Worm (Caenorhabditis elegans): ENCODE data around the gene rpl-22.

Gene rpl-22

DNA sequence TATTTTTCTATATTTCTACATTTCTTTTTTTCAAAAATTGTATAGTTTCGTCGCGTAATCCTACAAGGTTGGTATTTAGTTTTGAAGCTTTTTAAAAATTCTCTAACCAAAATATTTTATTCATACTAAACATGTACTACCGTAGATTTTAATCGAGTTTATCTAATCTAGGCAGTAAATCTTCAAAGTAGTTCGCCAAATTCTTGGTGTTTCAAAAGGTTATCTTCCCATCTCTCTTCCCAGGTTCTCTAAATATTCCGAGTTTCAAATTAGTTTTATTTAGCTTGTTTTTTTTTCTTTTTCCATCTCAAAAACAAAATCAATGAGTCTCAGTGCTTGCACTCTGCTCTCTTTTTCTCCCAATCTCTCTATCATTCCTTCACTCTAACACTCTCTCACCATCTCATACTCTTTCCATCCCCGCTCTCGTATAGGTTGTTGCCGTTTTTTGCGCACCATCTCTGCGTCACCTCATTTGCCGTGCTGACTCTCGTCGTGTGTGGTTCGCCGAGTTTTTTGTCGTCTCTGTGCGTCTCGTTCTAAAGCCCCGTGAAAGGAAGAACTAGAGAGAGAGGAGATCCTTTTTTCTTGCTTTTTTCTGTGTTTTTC lies 38.3 kb upstream of the rpl-22 start (continued):
- TF ChIP-seq dve-1 (tag; optimal IDR thresholded peaks at IDR 0.05; ENCODE audit: insufficient read depth) (peak; percentile 78), ceh-32 (tag; optimal IDR thresholded peaks at IDR 0.05; ENCODE audit: poor library complexity) (no peak), ZK546.5 (tag; optimal IDR thresholded peaks at IDR 0.05) (peak in 1 of 2 experiments; percentile 20), zip-11 (GFP tag; IDR thresholded peaks at IDR 0.05) (no peak), nhr-76 (tag; optimal IDR thresholded peaks at IDR 0.05) (no peak), spr-3 (GFP tag; optimal IDR thresholded peaks at IDR 0.05) (no peak), ztf-11 (tag; optimal IDR thresholded peaks at IDR 0.05) (no peak), hlh-30 (tag; optimal IDR thresholded peaks at IDR 0.05; ENCODE audit: insufficient read depth) (peak; percentile 77), daf-16 (GFP tag; optimal IDR thresholded peaks at IDR 0.05) (peak; percentile 11 to 19), daf-16 (tag; optimal IDR thresholded peaks at IDR 0.05) (peak; percentile 74), ceh-20 (GFP tag; IDR thresholded peaks at IDR 0.05) (peak; percentile 44), daf-12 (tag; optimal IDR thresholded peaks at IDR 0.05) (no peak), mdt-29 (GFP tag; IDR thresholded peaks at IDR 0.05) (no peak), daf-8 (GFP tag; IDR thresholded peaks at IDR 0.05) (no peak), daf-19 (GFP tag; conservative IDR thresholded peaks at IDR 0.05) (no peak), dmd-8 (GFP tag; IDR thresholded peaks at IDR 0.05) (no peak), unc-130 (GFP tag; optimal IDR thresholded peaks at IDR 0.05) (no peak), nhr-48 (tag; optimal IDR thresholded peaks at IDR 0.05) (peak; percentile 32), php-3 (GFP tag; IDR thresholded peaks at IDR 0.05) (0 out of 2 replicates have a peak, but pooled peaks have one; percentile 16), zip-2 (tag; optimal IDR thresholded peaks at IDR 0.05) (no peak), dmd-6 (GFP tag; IDR thresholded peaks at IDR 0.05) (peak; percentile 59; the same call in 1 of the 2 replicates), ama-1 (optimal IDR thresholded peaks at IDR 0.05) (no peak), lin-29 (GFP tag; IDR thresholded peaks at IDR 0.05) (no peak), jun-1 (tag; optimal IDR thresholded peaks at IDR 0.05) (no peak), ces-1 (GFP tag; optimal IDR thresholded peaks at IDR 0.05) (peak; percentile 33), mes-2 (tag; optimal IDR thresholded peaks at IDR 0.05; ENCODE audit: poor library complexity, severe bottlenecking) (peak; percentile 69), tra-1 (GFP tag; IDR thresholded peaks at IDR 0.05) (0 out of 2 replicates have a peak, but pooled peaks have one; percentile 3), hlh-11 (tag; optimal IDR thresholded peaks at IDR 0.05) (peak; percentile 83), nhr-28 (tag; optimal IDR thresholded peaks at IDR 0.05) (peak; percentile 72), aly-2 (tag; optimal IDR thresholded peaks at IDR 0.05) (no peak), nhr-42 (GFP tag; IDR thresholded peaks at IDR 0.05) (no peak), attf-4 (tag; optimal IDR thresholded peaks at IDR 0.05) (no peak), Y5F2A.4 (GFP tag; optimal IDR thresholded peaks at IDR 0.05) (no peak), cey-2 (tag; optimal IDR thresholded peaks at IDR 0.05; ENCODE audit: borderline replicate concordance, insufficient read depth) (no peak), nhr-25 (tag; optimal IDR thresholded peaks at IDR 0.05; ENCODE audit: borderline replicate concordance, insufficient read depth) (no peak), nhr-102 (tag; optimal IDR thresholded peaks at IDR 0.05) (peak; percentile 12), arid-1 (GFP tag; conservative IDR thresholded peaks at IDR 0.05) (0 out of 2 replicates have a peak, but pooled peaks have one; percentile 23), rbr-2 (tag; optimal IDR thresholded peaks at IDR 0.05) (peak; percentile 84), lin-38 (GFP tag; IDR thresholded peaks at IDR 0.05) (no peak), pha-4 (GFP tag; IDR thresholded peaks at IDR 0.05) (peak; percentile 63; the same call in 1 of the 2 replicates), pha-4 (tag; optimal IDR thresholded peaks at IDR 0.05) (no peak), ceh-82 (tag; optimal IDR thresholded peaks at IDR 0.05) (no peak), unc-62 (GFP tag; optimal IDR thresholded peaks at IDR 0.05 in 1 of 2) (peak in 1 of 2 experiments; percentile 63), unc-62 (tag; optimal IDR thresholded peaks at IDR 0.05) (no peak), snpc-4 (tag; optimal IDR thresholded peaks at IDR 0.05) (no peak), Y75B8A.6 (GFP tag; IDR thresholded peaks at IDR 0.05) (no peak), lin-1 (GFP tag; IDR thresholded peaks at IDR 0.05) (no peak), F49E8.2 (tag; optimal IDR thresholded peaks at IDR 0.05; ENCODE audit: borderline replicate concordance) (no peak), ceh-28 (tag; optimal IDR thresholded peaks at IDR 0.05) (no peak), nhr-41 (GFP tag; IDR thresholded peaks at IDR 0.05) (no peak)
